Fruit fly (Drosophila melanogaster) whole organism: ENCODE results near the gene CG13082.
A peak's percentile ranks its signal among the peaks of the same experiment; 100 is the strongest.

ENCODE experiments used
- CG8478 ChIP-seq: fragments of >200 bp; optimal IDR thresholded peaks from 2 replicates; lab custom pipeline; 2018; ENCODE audit warnings: inconsistent platforms
- Dll ChIP-seq: fragments of >200 bp; optimal IDR thresholded peaks from 2 replicates; lab custom pipeline; 2017
- EcR ChIP-seq, 2 experiments: fragments of >200 bp; optimal IDR thresholded peaks; 2 replicates each; lab custom pipeline; 2017; ENCODE audit warnings: missing biosample characterization in 2 of 2, missing genetic modification characterization in 2 of 2, missing genetic modification reagents in 2 of 2
- pan ChIP-seq: fragments of >200 bp; optimal IDR thresholded peaks from 2 replicates; lab custom pipeline; 2017
- psq ChIP-seq: fragments of >200 bp; optimal IDR thresholded peaks from 2 replicates; lab custom pipeline; 2017
- usp ChIP-seq: fragments of >200 bp; optimal IDR thresholded peaks from 2 replicates; lab custom pipeline; 2017; ENCODE audit warnings: missing biosample characterization, missing genetic modification characterization, mixed read lengths

Gene CG13082

DNA sequence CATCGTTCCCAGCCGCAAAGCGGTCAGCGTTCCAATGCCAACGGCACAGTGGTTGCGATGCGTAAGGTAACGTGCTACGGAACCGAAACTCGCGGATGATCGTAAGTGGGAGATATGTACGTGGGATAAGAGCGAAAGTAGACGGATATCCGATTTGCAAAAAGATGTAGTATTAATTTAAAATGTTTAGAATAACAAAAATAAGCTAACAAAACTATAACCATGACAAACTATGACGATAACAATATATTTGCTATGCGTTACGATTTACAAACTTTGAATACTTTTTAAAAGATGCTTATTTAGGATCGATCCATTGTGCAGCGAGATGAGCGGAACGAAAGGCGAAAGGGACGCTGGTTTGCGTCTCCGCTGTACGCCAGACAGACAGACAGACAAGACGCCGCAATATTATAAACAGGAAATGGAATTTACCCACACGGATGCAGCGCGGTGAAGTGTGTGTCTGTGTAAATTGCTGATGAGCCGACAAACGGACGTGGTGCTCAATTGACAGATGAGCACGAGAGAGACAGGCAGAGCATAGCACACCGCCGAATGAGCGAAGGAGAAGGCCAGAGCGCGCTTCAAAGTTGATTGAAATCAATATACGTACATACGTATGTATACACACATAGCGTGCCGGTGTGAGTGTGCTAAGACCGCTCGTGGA is 37.5 kb downstream of the CG13082 start:
- TF ChIP-seq CG8478 (lab: Kevin White, UChicago) (no peak), psq (lab: Kevin White, UChicago) (no peak), Dll (lab: Kevin White, UChicago) (peak; percentile 72)

DNA sequence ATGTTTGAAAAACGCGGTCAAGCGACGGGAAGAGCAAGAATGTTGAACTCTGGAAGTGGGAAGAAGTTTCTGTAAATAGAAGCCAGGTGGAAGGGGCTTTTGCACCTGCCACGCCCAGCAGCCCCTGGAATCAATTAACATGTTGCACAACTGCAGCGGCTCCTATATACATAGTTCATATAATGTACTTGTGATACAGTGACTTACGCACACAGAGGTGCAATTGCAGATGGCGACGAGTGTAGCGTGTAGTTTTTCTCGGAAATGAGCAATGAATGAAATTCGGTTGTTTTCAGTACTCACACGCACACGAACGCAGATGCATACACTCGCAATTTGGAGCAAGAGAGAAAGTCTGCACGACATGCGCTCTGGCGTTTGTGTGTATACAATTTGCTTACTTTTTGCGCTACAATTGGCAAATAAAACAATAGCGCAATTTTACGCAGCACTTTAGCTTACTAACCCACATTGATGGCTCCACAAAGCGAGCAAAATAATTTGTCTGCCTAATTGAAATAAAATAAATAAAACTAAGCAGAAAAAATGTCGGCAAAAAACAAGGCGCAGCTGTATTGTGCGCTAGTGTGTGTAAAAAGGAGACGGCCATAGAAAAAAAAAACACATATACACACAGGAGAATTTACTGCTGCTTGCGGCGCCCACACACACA is 38.2 kb downstream of the CG13082 start:
- peak; percentile 76 for TF ChIP-seq CG8478 (lab: Kevin White, UChicago)
- no peak for TF ChIP-seq psq (lab: Kevin White, UChicago)

DNA sequence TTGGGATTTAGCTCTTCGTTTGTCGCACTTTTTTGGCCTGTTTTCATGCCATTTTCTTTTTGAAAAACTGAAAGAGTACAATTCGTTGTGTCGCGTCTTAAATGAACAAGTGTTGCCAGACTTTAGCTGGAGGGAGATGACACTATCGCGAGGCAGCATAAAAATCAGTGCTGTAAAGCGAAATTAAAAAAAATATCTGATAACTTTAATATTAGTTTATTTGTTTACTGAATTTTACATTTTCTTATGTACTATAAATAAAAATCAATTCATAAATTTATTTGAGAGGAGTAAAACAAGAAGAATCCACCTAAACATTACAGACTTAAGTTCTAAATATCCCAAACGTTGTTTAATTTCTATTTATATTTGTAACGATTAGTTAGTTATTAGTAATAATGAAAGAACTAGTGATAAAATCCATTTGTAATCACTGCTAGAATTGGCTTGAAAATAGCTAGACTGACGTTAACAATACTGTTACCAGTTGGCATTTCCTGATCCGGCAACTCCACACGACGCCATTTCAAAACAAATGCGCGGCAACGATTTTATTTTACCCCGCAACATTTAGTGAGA is 39.1 kb downstream of the CG13082 start, which contains the start of the genes spi and msb1l:
Gene spi (minus strand): TSS at position 129 of the 579 bp plus-strand sequence.
Gene msb1l (plus strand): TSS at position 515 of the 579 bp plus-strand sequence.
- TF ChIP-seq usp (GFP tag; lab: Kevin White, UChicago) (no peak), EcR (GFP tag; optimal IDR thresholded peaks at IDR 0.05; lab: Kevin White, UChicago) (no peak), pan (lab: Kevin White, UChicago) (no peak), Dll (lab: Kevin White, UChicago) (no peak), psq (lab: Kevin White, UChicago) (no peak), CG8478 (lab: Kevin White, UChicago) (no peak)

DNA sequence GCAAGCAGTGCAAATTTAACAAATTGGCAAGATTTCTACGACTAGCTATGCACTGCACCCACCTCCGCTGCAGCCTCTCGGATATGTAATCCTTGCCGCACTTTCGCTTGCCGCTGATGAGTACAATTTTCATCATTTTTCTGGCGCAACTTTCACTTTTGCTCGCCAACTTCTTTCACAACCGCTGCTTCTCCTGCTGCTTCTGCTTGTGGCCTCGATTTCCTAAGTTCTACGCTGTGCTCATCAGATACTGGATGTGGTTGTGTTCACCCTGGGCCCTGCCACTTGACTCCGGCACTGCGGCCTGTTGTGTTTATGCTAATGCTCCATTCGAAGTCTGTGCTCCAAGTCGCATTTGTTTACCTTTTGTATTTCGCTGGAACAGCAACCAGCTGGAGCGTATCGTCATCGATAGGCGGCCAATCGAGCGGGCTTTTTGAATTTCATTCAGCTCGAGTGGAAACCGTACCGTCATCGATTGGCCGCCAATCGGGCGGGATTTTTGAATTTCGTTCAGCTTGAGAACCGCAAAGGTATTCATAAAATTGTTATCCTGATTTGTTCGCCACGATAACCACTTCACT is 41.9 kb downstream of the CG13082 start, which contains the start of gene Pmvk:
Gene Pmvk (minus strand): TSS at position 357 of the 584 bp plus-strand sequence.
- TF ChIP-seq usp (GFP tag; lab: Kevin White, UChicago), result no peak
- TF ChIP-seq Dll (lab: Kevin White, UChicago), result no peak
- no peak for TF ChIP-seq psq (lab: Kevin White, UChicago)
- no peak for TF ChIP-seq CG8478 (lab: Kevin White, UChicago)

DNA sequence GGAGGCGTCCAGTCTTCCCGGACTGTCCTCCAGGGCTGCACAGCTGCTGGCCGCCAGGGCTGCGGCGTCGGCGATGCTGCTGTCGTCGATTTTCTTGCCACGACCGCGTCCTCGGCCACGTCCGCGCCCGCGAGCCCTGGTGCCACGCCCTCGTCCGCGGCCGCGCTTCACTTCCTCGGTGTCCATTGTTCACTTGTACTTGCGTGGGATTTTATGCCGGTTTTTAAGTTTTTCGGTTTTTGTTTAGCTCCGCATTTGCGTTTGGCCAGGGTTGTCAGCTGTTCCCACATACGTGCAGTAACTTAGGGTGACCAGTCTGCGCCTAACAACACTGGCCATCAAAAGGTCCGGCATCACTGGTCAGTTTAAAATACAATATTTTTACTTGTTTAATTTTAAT is 44.0 kb downstream of the CG13082 start, which contains the start of gene Hakai:
Gene Hakai (minus strand): TSS at position 290 of the 400 bp plus-strand sequence.
- no peak for TF ChIP-seq EcR (GFP tag; optimal IDR thresholded peaks at IDR 0.05; lab: Kevin White, UChicago)
- no peak for TF ChIP-seq usp (GFP tag; lab: Kevin White, UChicago)
- TF ChIP-seq psq (lab: Kevin White, UChicago), result no peak
- TF ChIP-seq pan (lab: Kevin White, UChicago), result no peak
- no peak for TF ChIP-seq Dll (lab: Kevin White, UChicago)
- no peak for TF ChIP-seq CG8478 (lab: Kevin White, UChicago)

DNA sequence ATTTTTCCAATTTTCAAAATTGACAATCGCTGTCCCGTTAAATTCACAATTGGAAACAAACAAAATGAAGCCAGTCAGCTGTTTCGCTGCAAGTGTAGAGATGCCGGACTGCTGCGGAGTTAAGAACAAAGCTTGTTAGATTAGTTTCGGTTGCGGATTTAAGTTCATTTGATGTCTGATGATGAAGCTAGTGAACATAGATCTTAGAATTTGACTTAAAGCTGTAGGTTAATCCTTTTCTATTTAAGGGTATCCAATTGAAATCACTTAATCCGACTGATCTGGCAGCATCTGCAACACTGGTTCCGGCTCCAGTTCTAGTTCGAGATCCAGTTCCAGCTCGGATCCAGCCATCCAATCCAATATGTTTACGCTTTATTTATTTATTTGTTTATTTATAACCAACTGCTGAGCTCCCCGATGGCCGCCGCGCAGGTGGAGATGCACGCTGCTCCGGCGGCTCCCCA is 45.7 kb downstream of the CG13082 start, which contains the start of the genes PCNA2 and CG10366:
Gene PCNA2 (minus strand): TSS at position 65 of the 467 bp plus-strand sequence.
Gene CG10366 (plus strand): TSS at position 310 of the 467 bp plus-strand sequence.
- no peak for TF ChIP-seq psq (lab: Kevin White, UChicago)
- TF ChIP-seq pan (lab: Kevin White, UChicago), result no peak
- no peak for TF ChIP-seq CG8478 (lab: Kevin White, UChicago)
- TF ChIP-seq EcR (GFP tag; optimal IDR thresholded peaks at IDR 0.05; lab: Kevin White, UChicago), result no peak
- TF ChIP-seq Dll (lab: Kevin White, UChicago), result no peak
- no peak for TF ChIP-seq usp (GFP tag; lab: Kevin White, UChicago)

DNA sequence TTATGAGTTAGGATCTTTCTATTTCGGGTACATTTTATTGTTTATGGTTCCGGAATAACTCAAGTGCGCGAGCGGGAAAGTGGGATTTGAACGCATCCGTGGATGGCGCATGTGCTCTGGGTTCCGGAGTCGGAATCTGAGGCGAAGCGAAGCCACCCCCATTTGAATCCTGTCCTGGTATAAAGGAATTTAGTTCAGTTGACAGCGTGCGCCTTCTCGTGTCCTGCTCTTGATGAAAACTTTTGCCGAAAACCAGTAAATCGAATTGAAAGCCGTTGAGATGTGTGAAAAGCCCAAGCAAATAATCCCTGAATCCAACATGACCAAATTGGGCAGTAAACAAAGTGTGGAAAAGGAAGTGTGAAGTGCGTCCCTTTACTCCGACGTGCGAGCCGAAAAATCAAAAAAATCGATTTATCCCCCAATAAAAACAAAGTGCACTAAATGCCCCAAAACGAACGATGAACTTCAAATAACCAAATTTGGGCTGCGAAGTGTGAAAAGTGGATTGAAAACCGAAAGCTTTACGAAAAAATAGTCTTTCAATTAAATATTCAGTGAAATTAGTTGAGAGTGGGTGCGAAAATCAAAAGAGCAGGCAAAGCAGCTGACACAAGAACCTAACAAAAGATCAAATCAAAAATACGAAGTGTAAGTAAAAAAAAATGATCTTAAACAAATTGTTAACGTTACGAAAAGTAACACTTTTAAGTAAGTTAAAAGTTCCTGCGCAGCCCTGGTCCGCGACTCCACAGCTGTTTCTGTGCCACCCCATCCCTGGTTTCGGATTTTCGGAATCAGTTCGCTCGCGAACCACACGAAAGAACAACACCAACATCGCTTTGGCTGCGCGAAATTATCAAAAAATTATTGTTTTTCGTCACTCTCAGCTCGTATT is 48.5 kb downstream of the CG13082 start, which contains the start of gene Lar:
Gene Lar (plus strand): TSS at position 188 of the 898 bp plus-strand sequence.
- no peak for TF ChIP-seq EcR (GFP tag; optimal IDR thresholded peaks at IDR 0.05; lab: Kevin White, UChicago)
- no peak for TF ChIP-seq pan (lab: Kevin White, UChicago)
- no peak for TF ChIP-seq usp (GFP tag; lab: Kevin White, UChicago)

DNA sequence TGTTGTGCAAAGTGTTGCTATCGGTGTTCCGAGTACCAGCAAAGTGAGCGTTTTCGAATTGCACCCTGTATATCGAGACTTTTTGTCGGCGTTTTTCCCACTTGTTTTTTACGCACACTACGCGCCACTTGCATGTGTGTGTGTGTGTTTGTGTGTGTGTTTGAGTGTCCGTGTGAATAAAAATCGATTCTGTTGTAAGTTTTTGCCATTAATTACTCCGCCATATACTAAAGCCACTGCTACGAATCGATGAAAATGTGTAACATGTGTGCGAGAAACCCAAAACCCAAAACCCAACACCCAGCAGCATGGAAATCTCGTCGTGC is 49.1 kb downstream of the CG13082 start:
- TF ChIP-seq CG8478 (lab: Kevin White, UChicago) (no peak), EcR (GFP tag; optimal IDR thresholded peaks at IDR 0.05; lab: Kevin White, UChicago) (no peak), usp (GFP tag; lab: Kevin White, UChicago) (no peak), Dll (lab: Kevin White, UChicago) (no peak), psq (lab: Kevin White, UChicago) (no peak), pan (lab: Kevin White, UChicago) (no peak)

DNA sequence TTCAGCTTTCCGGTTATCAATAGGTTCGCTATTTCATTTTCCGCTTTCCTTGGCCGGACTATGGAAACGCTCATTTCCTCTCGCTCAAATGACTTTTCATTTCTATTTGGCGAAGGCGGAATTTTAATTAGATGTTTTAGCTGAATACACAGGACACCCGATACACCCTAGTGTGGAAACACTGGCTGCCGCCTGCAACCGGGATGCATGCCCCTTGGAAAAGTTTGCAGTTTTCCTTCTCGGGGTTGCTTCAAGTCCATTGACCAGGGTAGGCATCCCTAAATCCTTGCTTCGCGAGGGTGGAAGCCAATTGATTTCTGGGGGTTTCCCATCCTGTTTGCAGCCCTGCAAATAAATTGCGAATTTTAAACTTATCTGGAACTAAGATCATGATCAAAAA is 50.7 kb downstream of the CG13082 start:
- no peak for TF ChIP-seq EcR (GFP tag; optimal IDR thresholded peaks at IDR 0.05; lab: Kevin White, UChicago)
